Worm (Caenorhabditis elegans): ENCODE data around the gene tag-209.

ce11 chrII:10744801-10745200 lies 42.3 kb upstream of the tag-209 start:
- TF ChIP-seq unc-62 (GFP tag; optimal IDR thresholded peaks at IDR 0.05) (no peak), ztf-11 (tag; optimal IDR thresholded peaks at IDR 0.05) (no peak), lin-39 (tag; optimal IDR thresholded peaks at IDR 0.05) (no peak), snpc-4 (tag; optimal IDR thresholded peaks at IDR 0.05) (no peak), egl-27 (tag; optimal IDR thresholded peaks at IDR 0.05) (no peak), nhr-11 (tag; optimal IDR thresholded peaks at IDR 0.05) (no peak), mab-5 (tag; optimal IDR thresholded peaks at IDR 0.05) (no peak)
